Worm (Caenorhabditis elegans): ENCODE results near the gene adt-3.

- TF ChIP-seq snpc-4 (tag; optimal IDR thresholded peaks at IDR 0.05), result no peak
- TF ChIP-seq nhr-11 (tag; optimal IDR thresholded peaks at IDR 0.05), result no peak
- TF ChIP-seq elt-2 (tag; optimal IDR thresholded peaks at IDR 0.05), result no peak
- TF ChIP-seq lin-35 (GFP tag; optimal IDR thresholded peaks at IDR 0.05), result no peak
- TF ChIP-seq mdl-1 (tag; optimal IDR thresholded peaks at IDR 0.05), result no peak
- no peak for TF ChIP-seq nhr-237 (tag; optimal IDR thresholded peaks at IDR 0.05)
- no peak for TF ChIP-seq pqm-1 (tag; optimal IDR thresholded peaks at IDR 0.05)
- TF ChIP-seq nhr-77 (tag; optimal IDR thresholded peaks at IDR 0.05), result no peak
- no peak for TF ChIP-seq Y116A8C.19 (tag; optimal IDR thresholded peaks at IDR 0.05; ENCODE audit: borderline replicate concordance)
- TF ChIP-seq unc-62 (GFP tag; optimal IDR thresholded peaks at IDR 0.05), result no peak
- TF ChIP-seq nhr-12 (tag; optimal IDR thresholded peaks at IDR 0.05), result no peak
- no peak for TF ChIP-seq nhr-90 (tag; optimal IDR thresholded peaks at IDR 0.05; ENCODE audit: poor library complexity)
- TF ChIP-seq pag-3 (tag; optimal IDR thresholded peaks at IDR 0.05; ENCODE audit: borderline replicate concordance, insufficient read depth), result no peak
These were observed 6.4 kb downstream of the adt-3 start for ce11 chrX:3937884-3938283.

Data from whole organism, L1 larva.